Worm (Caenorhabditis elegans): ENCODE measurements around the gene ZK262.9.

DNA sequence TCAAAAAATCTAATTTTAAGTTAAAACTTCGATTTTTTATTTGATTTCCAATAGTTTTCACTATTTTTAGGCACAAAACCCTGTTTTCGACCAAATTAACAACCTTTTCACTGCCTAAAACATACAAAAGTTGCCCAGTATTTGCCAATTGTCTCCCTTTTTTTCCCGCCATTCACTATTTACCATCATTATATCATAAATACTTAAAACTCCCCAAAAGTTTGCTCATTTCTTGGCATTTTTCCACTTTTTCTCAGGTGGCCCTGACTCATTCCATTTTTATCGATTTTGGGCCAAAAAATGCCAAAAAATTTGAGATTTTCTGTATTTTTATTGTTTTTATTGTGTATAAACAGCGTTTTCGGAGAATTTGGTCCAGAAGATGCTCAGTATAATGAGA, 25.5 kb upstream of the ZK262.9 start, which contains the start of gene txt-8:
- TF ChIP-seq lin-15B (tag; optimal IDR thresholded peaks at IDR 0.05): no peak
- TF ChIP-seq lir-3 (tag; optimal IDR thresholded peaks at IDR 0.05; ENCODE audit: poor library complexity): no peak
- TF ChIP-seq jun-1 (tag; optimal IDR thresholded peaks at IDR 0.05): no peak
- no peak for TF ChIP-seq skn-1 (tag; optimal IDR thresholded peaks at IDR 0.05)
- TF ChIP-seq lin-39 (tag; optimal IDR thresholded peaks at IDR 0.05): no peak
- TF ChIP-seq unc-62 (GFP tag; optimal IDR thresholded peaks at IDR 0.05): no peak
- no peak for TF ChIP-seq unc-98 (GFP tag; IDR thresholded peaks at IDR 0.05)
- no peak for TF ChIP-seq tbx-2 (tag; optimal IDR thresholded peaks at IDR 0.05)
- no peak for TF ChIP-seq sptf-1 (tag; optimal IDR thresholded peaks at IDR 0.05)
- TF ChIP-seq egl-27 (tag; optimal IDR thresholded peaks at IDR 0.05): no peak
- no peak for TF ChIP-seq unc-130 (tag; optimal IDR thresholded peaks at IDR 0.05)
- no peak for TF ChIP-seq aly-2 (tag; optimal IDR thresholded peaks at IDR 0.05)
- TF ChIP-seq unc-86 (tag; optimal IDR thresholded peaks at IDR 0.05): no peak
- TF ChIP-seq ama-1 (optimal IDR thresholded peaks at IDR 0.05): no peak

All from whole organism, L1 larva.